Worm (Caenorhabditis elegans) whole organism, young adult: Measurements from ENCODE around the gene T04C9.2.

Source experiments
- B0035.1 ChIP-seq: sonication (generic microtip); optimal IDR thresholded peaks from 2 replicates; lab custom pipeline; 2016; ENCODE audit warnings: missing genetic modification characterization, mild to moderate bottlenecking, missing compliant biosample characterization, missing genotype, missing genetic modification reagents
- B0336.3 ChIP-seq: fragments of 200-800 bp; sonication (Bioruptor generic); IDR thresholded peaks from 2 replicates; pipeline ENCODE4 v1.3.6; 2022; ENCODE audit warnings: missing genetic modification characterization, missing compliant biosample characterization
- C17E4.6 ChIP-seq: fragments of 200-800 bp; sonication (Bioruptor generic); IDR thresholded peaks from 2 replicates; pipeline ENCODE4 v1.3.6; 2022; ENCODE audit warnings: missing genetic modification reagents, missing genetic modification characterization, missing compliant biosample characterization
- F22D6.2 ChIP-seq: sonication (generic microtip); optimal IDR thresholded peaks from 2 replicates; lab custom pipeline; 2016; ENCODE audit warnings: mild to moderate bottlenecking, missing genetic modification characterization, missing compliant biosample characterization
- F37B4.10 ChIP-seq: fragments of 200-800 bp; sonication (Bioruptor generic); IDR thresholded peaks from 2 replicates; pipeline ENCODE4 v1.3.6; 2022; ENCODE audit warnings: missing genetic modification characterization, missing compliant biosample characterization
- F39B2.1 ChIP-seq: fragments of 200-800 bp; sonication (Bioruptor generic); IDR thresholded peaks from 2 replicates; pipeline ENCODE4 v1.3.6; 2022; ENCODE audit warnings: missing genetic modification reagents, missing genetic modification characterization, missing compliant biosample characterization
- F49E8.2 ChIP-seq: sonication (generic microtip); optimal IDR thresholded peaks from 3 replicates; lab custom pipeline; 2017; ENCODE audit warnings: missing genetic modification characterization, mild to moderate bottlenecking, missing compliant biosample characterization, antibody characterized with exemption, moderate library complexity; ENCODE audit not compliant: insufficient read depth
- F55B11.4 ChIP-seq: sonication (generic microtip); optimal IDR thresholded peaks from 2 replicates; lab custom pipeline; 2016; ENCODE audit warnings: missing compliant biosample characterization, missing genetic modification characterization, borderline replicate concordance; ENCODE audit not compliant: insufficient read depth
- F57A8.1 ChIP-seq: fragments of 200-800 bp; sonication (Bioruptor generic); optimal IDR thresholded peaks from 2 replicates; lab custom pipeline; 2018; ENCODE audit warnings: mild to moderate bottlenecking, missing genetic modification characterization, moderate library complexity, missing compliant biosample characterization
- K11D2.4 ChIP-seq: fragments of 200-800 bp; sonication (Bioruptor generic); IDR thresholded peaks from 2 replicates; pipeline ENCODE4 v1.3.6; 2022; ENCODE audit warnings: missing genetic modification reagents, missing genetic modification characterization, missing compliant biosample characterization
- Y53G8AR.9 ChIP-seq: fragments of 200-800 bp; sonication (Bioruptor generic); conservative IDR thresholded peaks from 2 replicates; pipeline ENCODE4 v1.3.6; 2022; ENCODE audit warnings: missing genetic modification reagents, missing genetic modification characterization, missing compliant biosample characterization
- Y79H2A.3 ChIP-seq: fragments of 200-800 bp; sonication (Bioruptor generic); conservative IDR thresholded peaks from 2 replicates; pipeline ENCODE4 v1.3.6; 2022; ENCODE audit warnings: missing genetic modification reagents, missing genetic modification characterization, missing compliant biosample characterization
- akir-1 ChIP-seq: fragments of 200-800 bp; sonication (Bioruptor generic); optimal IDR thresholded peaks from 2 replicates; lab custom pipeline; 2018; ENCODE audit warnings: mild to moderate bottlenecking, missing genetic modification characterization, moderate library complexity, missing compliant biosample characterization
- attf-6 ChIP-seq: fragments of 200-800 bp; sonication (Bioruptor generic); IDR thresholded peaks from 2 replicates; pipeline ENCODE4 v1.3.6; 2022; ENCODE audit warnings: missing genetic modification reagents, missing genetic modification characterization, missing compliant biosample characterization
- cebp-1 ChIP-seq, 2 experiments: fragments of 200-800 bp in 1 of 2; sonication (Bioruptor generic) in 1 of 2; sonication (generic microtip) in 1 of 2; IDR thresholded peaks in 1 of 2; optimal IDR thresholded peaks in 1 of 2; 2 replicates each; pipeline versions ENCODE4 v1.3.6 to Lab custom; 2017 to 2022; ENCODE audit warnings: missing compliant biosample characterization in 2 of 2, missing genetic modification characterization in 2 of 2, mild to moderate bottlenecking in 1 of 2, missing genetic modification reagents in 1 of 2, moderate library complexity in 1 of 2
- die-1 ChIP-seq: sonication (generic microtip); optimal IDR thresholded peaks from 2 replicates; lab custom pipeline; 2016; ENCODE audit warnings: missing genotype, mild to moderate bottlenecking, missing genetic modification characterization, missing compliant biosample characterization
- egl-18 ChIP-seq: fragments of 200-800 bp; sonication (Bioruptor generic); IDR thresholded peaks from 2 replicates; pipeline ENCODE4 v1.3.6; 2022; ENCODE audit warnings: missing genetic modification reagents, missing genetic modification characterization, missing compliant biosample characterization
- ekl-4 ChIP-seq: fragments of 200-800 bp; sonication (Bioruptor generic); IDR thresholded peaks from 2 replicates; pipeline ENCODE4 v1.3.6; 2022; ENCODE audit warnings: missing genetic modification reagents, missing genetic modification characterization, missing compliant biosample characterization
- hlh-12 ChIP-seq: sonication (generic microtip); optimal IDR thresholded peaks from 2 replicates; lab custom pipeline; 2016; ENCODE audit warnings: missing genetic modification characterization, missing compliant biosample characterization
- hmg-20 ChIP-seq: fragments of 200-800 bp; sonication (Bioruptor generic); IDR thresholded peaks from 2 replicates; pipeline ENCODE4 v1.3.6; 2022; ENCODE audit warnings: missing genetic modification reagents, missing genetic modification characterization, missing compliant biosample characterization
- hrde-1 ChIP-seq: sonication (generic microtip); optimal IDR thresholded peaks from 2 replicates; lab custom pipeline; 2016; ENCODE audit warnings: missing genetic modification characterization, mild to moderate bottlenecking, missing compliant biosample characterization, moderate library complexity, missing genotype, missing genetic modification reagents, borderline replicate concordance
- lin-26 ChIP-seq: fragments of 200-800 bp; sonication (Bioruptor generic); IDR thresholded peaks from 2 replicates; pipeline ENCODE4 v1.3.6; 2022; ENCODE audit warnings: missing genetic modification reagents, missing genetic modification characterization, missing compliant biosample characterization
- lin-54 ChIP-seq: fragments of 200-800 bp; sonication (Bioruptor generic); optimal IDR thresholded peaks from 2 replicates; lab custom pipeline; 2018; ENCODE audit warnings: mild to moderate bottlenecking, missing genetic modification characterization, missing compliant biosample characterization
- madf-8 ChIP-seq: fragments of 200-800 bp; sonication (Bioruptor generic); conservative IDR thresholded peaks from 2 replicates; pipeline ENCODE4 v1.3.6; 2022; ENCODE audit warnings: missing genetic modification reagents, missing genetic modification characterization, missing compliant biosample characterization
- mel-28 ChIP-seq: sonication (generic microtip); optimal IDR thresholded peaks from 2 replicates; lab custom pipeline; 2016; ENCODE audit warnings: borderline replicate concordance, mild to moderate bottlenecking, missing genetic modification characterization, missing compliant biosample characterization
- nfyb-1 ChIP-seq: fragments of 200-800 bp; sonication (Bioruptor generic); IDR thresholded peaks from 2 replicates; pipeline ENCODE4 v1.3.6; 2022; ENCODE audit warnings: missing genetic modification reagents, missing genetic modification characterization, missing compliant biosample characterization
- nhr-90 ChIP-seq: sonication (generic microtip); optimal IDR thresholded peaks from 2 replicates; lab custom pipeline; 2016; ENCODE audit warnings: missing genotype, mild to moderate bottlenecking, missing genetic modification characterization, missing compliant biosample characterization
- pbrm-1 ChIP-seq: fragments of 200-800 bp; sonication (Bioruptor generic); IDR thresholded peaks from 2 replicates; pipeline ENCODE4 v1.3.6; 2022; ENCODE audit warnings: missing genetic modification reagents, missing genetic modification characterization, missing compliant biosample characterization
- pha-4 ChIP-seq: fragments of 150-350 bp; sonication (generic microtip); optimal IDR thresholded peaks from 2 replicates; lab custom pipeline; 2014; ENCODE audit warnings: missing biosample characterization, missing genetic modification reagents, missing genetic modification characterization
- rcor-1 ChIP-seq: fragments of 200-800 bp; sonication (Bioruptor generic); IDR thresholded peaks from 2 replicates; pipeline ENCODE4 v1.3.6; 2022; ENCODE audit warnings: missing genetic modification reagents, missing genetic modification characterization, missing compliant biosample characterization
- repo-1 ChIP-seq: sonication (generic microtip); optimal IDR thresholded peaks from 2 replicates; lab custom pipeline; 2017; ENCODE audit warnings: mild to moderate bottlenecking, missing genetic modification characterization, missing compliant biosample characterization
- rpc-1 ChIP-seq, 2 experiments: fragments of 150-350 bp in 1 of 2; sonication (generic microtip) in 1 of 2; optimal IDR thresholded peaks; 2 replicates each; lab custom pipeline; 2014 to 2018; ENCODE audit warnings: missing biosample characterization in 1 of 2, missing genetic modification characterization in 1 of 2, missing genetic modification reagents in 1 of 2, missing genotype in 1 of 2
- snpc-1.1 ChIP-seq: sonication (generic microtip); optimal IDR thresholded peaks from 2 replicates; lab custom pipeline; 2017; ENCODE audit warnings: missing genetic modification characterization, mild to moderate bottlenecking, missing compliant biosample characterization, antibody characterized with exemption, moderate library complexity, missing genotype, missing genetic modification reagents; ENCODE audit not compliant: insufficient read depth
- somi-1 ChIP-seq: fragments of 200-800 bp; sonication (Bioruptor generic); optimal IDR thresholded peaks from 2 replicates; lab custom pipeline; 2018; ENCODE audit warnings: mild to moderate bottlenecking, missing genetic modification characterization, missing compliant biosample characterization
- tlf-1 ChIP-seq: fragments of 200-800 bp; sonication (Bioruptor generic); optimal IDR thresholded peaks from 2 replicates; lab custom pipeline; 2018; ENCODE audit warnings: mild to moderate bottlenecking, missing genetic modification characterization, missing compliant biosample characterization
- unc-62 ChIP-seq: fragments of 150-350 bp; optimal IDR thresholded peaks from 2 replicates; lab custom pipeline; 2014; ENCODE audit warnings: missing biosample characterization, missing genetic modification reagents, missing genetic modification characterization
- zfh-2 ChIP-seq: fragments of 200-800 bp; sonication (Bioruptor generic); conservative IDR thresholded peaks from 2 replicates; pipeline ENCODE4 v1.3.6; 2022; ENCODE audit warnings: missing genetic modification reagents, missing genetic modification characterization, missing compliant biosample characterization
- ztf-22 ChIP-seq: fragments of 200-800 bp; sonication (Bioruptor generic); optimal IDR thresholded peaks from 2 replicates; lab custom pipeline; 2018; ENCODE audit warnings: mild to moderate bottlenecking, missing genetic modification characterization, moderate library complexity, missing compliant biosample characterization
- ztf-3 ChIP-seq: fragments of 200-800 bp; sonication (Bioruptor generic); optimal IDR thresholded peaks from 2 replicates; lab custom pipeline; 2018; ENCODE audit warnings: mild to moderate bottlenecking, missing genetic modification characterization, missing compliant biosample characterization

The T04C9.2 gene

ce11 chrIII:5949817-5950216 is 41.9 kb upstream of the T04C9.2 start (continued):
- TF ChIP-seq lin-54 (GFP tag; lab: Kevin White, UChicago): no peak
- TF ChIP-seq somi-1 (GFP tag; lab: Kevin White, UChicago): peak; percentile 27
- no peak for TF ChIP-seq Y53G8AR.9
- no peak for TF ChIP-seq nhr-90
- no peak for TF ChIP-seq die-1 (tag; lab: Kevin White, UChicago)
- no peak for TF ChIP-seq madf-8 (GFP tag; lab: Robert Waterston, UW)
- TF ChIP-seq F49E8.2 (tag; lab: Kevin White, UChicago): no peak
- TF ChIP-seq C17E4.6 (GFP tag; lab: Robert Waterston, UW): no peak
- no peak for TF ChIP-seq cebp-1 (GFP tag; IDR thresholded peaks at IDR 0.05; lab: Robert Waterston, UW)
- peak; percentile 14 for TF ChIP-seq cebp-1 (tag; optimal IDR thresholded peaks at IDR 0.05; lab: Kevin White, UChicago)
- TF ChIP-seq F55B11.4 (tag; lab: Kevin White, UChicago): no peak
- no peak for TF ChIP-seq pbrm-1
- TF ChIP-seq hrde-1 (tag; lab: Kevin White, UChicago): no peak
- no peak for TF ChIP-seq ztf-22 (GFP tag; lab: Kevin White, UChicago)
- no peak for TF ChIP-seq B0035.1 (tag; lab: Kevin White, UChicago)
- TF ChIP-seq mel-28: no peak
- TF ChIP-seq unc-62 (GFP tag; lab: Kevin White, UChicago): no peak
- TF ChIP-seq F39B2.1 (GFP tag; lab: Robert Waterston, UW): no peak
- TF ChIP-seq ztf-3: peak; percentile 17
- no peak for TF ChIP-seq tlf-1 (GFP tag; lab: Kevin White, UChicago)
- TF ChIP-seq nfyb-1 (GFP tag; lab: Robert Waterston, UW): no peak; the same call in 1 of the 2 replicates
- no peak for TF ChIP-seq egl-18 (GFP tag; lab: Robert Waterston, UW)
- TF ChIP-seq ekl-4 (GFP tag; lab: Robert Waterston, UW): no peak
- no peak for TF ChIP-seq rpc-1 (optimal IDR thresholded peaks at IDR 0.05; lab: Kevin White, UChicago)
- TF ChIP-seq rpc-1 (tag; optimal IDR thresholded peaks at IDR 0.05; lab: Kevin White, UChicago): no peak
- peak; percentile 65 for TF ChIP-seq zfh-2
- TF ChIP-seq Y79H2A.3 (GFP tag; lab: Robert Waterston, UW): no peak
- TF ChIP-seq akir-1: no peak
- TF ChIP-seq B0336.3: no peak
- no peak for TF ChIP-seq F57A8.1
- no peak for TF ChIP-seq snpc-1.1 (tag; lab: Kevin White, UChicago)
- no peak for TF ChIP-seq hlh-12 (tag; lab: Kevin White, UChicago)
- no peak for TF ChIP-seq rcor-1
- peak; percentile 44; the same call in 1 of the 2 replicates for TF ChIP-seq K11D2.4 (GFP tag; lab: Robert Waterston, UW)
- TF ChIP-seq lin-26 (GFP tag; lab: Robert Waterston, UW): no peak
- no peak for TF ChIP-seq repo-1 (tag; lab: Kevin White, UChicago)
- no peak for TF ChIP-seq attf-6 (GFP tag; lab: Robert Waterston, UW)
- no peak for TF ChIP-seq F22D6.2 (tag; lab: Kevin White, UChicago)
- no peak for TF ChIP-seq hmg-20
- no peak for TF ChIP-seq pha-4 (tag; lab: Kevin White, UChicago)
- TF ChIP-seq F37B4.10 (GFP tag; lab: Robert Waterston, UW): no peak
